Fruit fly (Drosophila melanogaster) whole organism, embryonic: ENCODE results near the gene CG5509.
A peak's percentile ranks its signal among the peaks of the same experiment; 100 is the strongest.

Source experiments
- Adf1 ChIP-seq: fragments of 200-800 bp; sonication (Bioruptor generic); IDR thresholded peaks from 2 replicates; pipeline ENCODE4 v1.3.6; 2022; ENCODE audit warnings: missing biosample characterization, missing genetic modification characterization
- BEAF-32 ChIP-seq: fragments of 200-800 bp; sonication (Bioruptor generic); optimal IDR thresholded peaks from 3 replicates; lab custom pipeline; 2017; ENCODE audit warnings: missing biosample characterization, missing genetic modification characterization, mild to moderate bottlenecking, moderate library complexity, missing genetic modification reagents
- Bteb2 ChIP-seq: fragments of 200-800 bp; sonication (Bioruptor generic); optimal IDR thresholded peaks from 2 replicates; lab custom pipeline; 2016; ENCODE audit warnings: missing biosample characterization, missing genetic modification characterization
- CG10431 ChIP-seq: fragments of 200-800 bp; sonication (Bioruptor generic); optimal IDR thresholded peaks from 3 replicates; lab custom pipeline; 2018; ENCODE audit warnings: missing biosample characterization, mild to moderate bottlenecking, missing genetic modification characterization
- CG12299 ChIP-seq: fragments of 200-800 bp; sonication (Bioruptor generic); optimal IDR thresholded peaks from 2 replicates; lab custom pipeline; 2018; ENCODE audit warnings: missing biosample characterization, mild to moderate bottlenecking, missing genetic modification characterization
- CG15073 ChIP-seq: fragments of 200-800 bp; sonication (Bioruptor generic); optimal IDR thresholded peaks from 2 replicates; lab custom pipeline; 2016; ENCODE audit warnings: missing biosample characterization, missing genetic modification characterization
- CG1529 ChIP-seq: fragments of 200-800 bp; sonication (Bioruptor generic); optimal IDR thresholded peaks from 3 replicates; lab custom pipeline; 2018; ENCODE audit warnings: missing biosample characterization, missing genetic modification characterization
- CG17568 ChIP-seq: fragments of 200-800 bp; sonication (Bioruptor generic); optimal IDR thresholded peaks from 2 replicates; lab custom pipeline; 2018; ENCODE audit warnings: missing biosample characterization, mild to moderate bottlenecking, missing genetic modification characterization, moderate library complexity
- CG18619 ChIP-seq: fragments of 200-800 bp; sonication (Bioruptor generic); optimal IDR thresholded peaks from 3 replicates; lab custom pipeline; 2017; ENCODE audit warnings: missing biosample characterization, mild to moderate bottlenecking, missing genetic modification characterization
- CG2116 ChIP-seq: fragments of 200-800 bp; sonication (Bioruptor generic); optimal IDR thresholded peaks from 3 replicates; lab custom pipeline; 2018; ENCODE audit warnings: missing biosample characterization, mild to moderate bottlenecking, missing genetic modification characterization
- CG2120 ChIP-seq: fragments of 200-800 bp; sonication (Bioruptor generic); optimal IDR thresholded peaks from 3 replicates; lab custom pipeline; 2016; ENCODE audit warnings: missing biosample characterization, missing genetic modification characterization
- CG3838 ChIP-seq: fragments of 200-800 bp; sonication (Bioruptor generic); optimal IDR thresholded peaks from 3 replicates; lab custom pipeline; 2016; ENCODE audit warnings: missing biosample characterization, missing genetic modification characterization
- CG6854 ChIP-seq: fragments of 200-800 bp; sonication (Bioruptor generic); optimal IDR thresholded peaks from 3 replicates; lab custom pipeline; 2017; ENCODE audit warnings: missing biosample characterization, mild to moderate bottlenecking, missing genetic modification characterization
- CG7372 ChIP-seq: fragments of 200-800 bp; sonication (Bioruptor generic); IDR thresholded peaks from 2 replicates; pipeline ENCODE4 v1.3.6; 2022; ENCODE audit warnings: missing biosample characterization, missing genetic modification characterization
- CG7928 ChIP-seq: fragments of 200-800 bp; sonication (Bioruptor generic); optimal IDR thresholded peaks from 2 replicates; lab custom pipeline; 2017; ENCODE audit warnings: missing biosample characterization, mild to moderate bottlenecking, missing genetic modification characterization
- CoRest ChIP-seq: fragments of 200-800 bp; sonication (Bioruptor generic); optimal IDR thresholded peaks from 3 replicates; lab custom pipeline; 2018; ENCODE audit warnings: missing biosample characterization, mild to moderate bottlenecking, missing genetic modification characterization, moderate library complexity
- CrebB ChIP-seq: fragments of 200-800 bp; sonication (Bioruptor generic); optimal IDR thresholded peaks from 3 replicates; lab custom pipeline; 2018; ENCODE audit warnings: missing biosample characterization, mild to moderate bottlenecking, missing genetic modification characterization
- Dad ChIP-seq: fragments of 200-800 bp; sonication (Bioruptor generic); optimal IDR thresholded peaks from 3 replicates; lab custom pipeline; 2016; ENCODE audit warnings: missing biosample characterization, missing genetic modification characterization
- Dek ChIP-seq: fragments of 200-800 bp; sonication (Bioruptor generic); optimal IDR thresholded peaks from 3 replicates; lab custom pipeline; 2019; ENCODE audit warnings: missing biosample characterization, mild to moderate bottlenecking, missing genetic modification characterization, moderate library complexity
- Dfd ChIP-seq, 2 experiments: fragments of >200 bp; optimal IDR thresholded peaks; 2 replicates each; lab custom pipeline; 2017; ENCODE audit warnings: missing biosample characterization in 2 of 2, missing genetic modification characterization in 2 of 2
- Dp ChIP-seq: fragments of 200-800 bp; sonication (Bioruptor generic); optimal IDR thresholded peaks from 2 replicates; lab custom pipeline; 2018; ENCODE audit warnings: missing biosample characterization, mild to moderate bottlenecking, missing genetic modification characterization, moderate library complexity
- Hand ChIP-seq: fragments of 200-800 bp; sonication (Bioruptor generic); optimal IDR thresholded peaks from 2 replicates; lab custom pipeline; 2017; ENCODE audit warnings: mild to moderate bottlenecking, missing biosample characterization, missing genetic modification reagents, missing genetic modification characterization
- HmgZ ChIP-seq: fragments of 200-800 bp; sonication (Bioruptor generic); optimal IDR thresholded peaks from 2 replicates; lab custom pipeline; 2018; ENCODE audit warnings: missing biosample characterization, mild to moderate bottlenecking, missing genetic modification characterization
- MTF-1 ChIP-seq: fragments of 200-800 bp; sonication (Bioruptor generic); optimal IDR thresholded peaks from 2 replicates; lab custom pipeline; 2018; ENCODE audit warnings: missing biosample characterization, mild to moderate bottlenecking, missing genetic modification characterization, borderline replicate concordance
- Mad ChIP-seq: fragments of 200-800 bp; sonication (Bioruptor generic); optimal IDR thresholded peaks from 2 replicates; lab custom pipeline; 2016; ENCODE audit warnings: missing biosample characterization, missing genetic modification characterization
- Med ChIP-seq: fragments of 200-800 bp; sonication (Bioruptor generic); peaks from one replicate; lab custom pipeline; 2016; ENCODE audit warnings: missing biosample characterization, missing genetic modification characterization, mild to moderate bottlenecking, inconsistent platforms, moderate library complexity
- Nf-YC ChIP-seq: fragments of 200-800 bp; optimal IDR thresholded peaks from 3 replicates; lab custom pipeline; 2019; ENCODE audit warnings: missing biosample characterization, mild to moderate bottlenecking, missing genetic modification characterization, moderate library complexity
- Rfx ChIP-seq: fragments of 200-800 bp; sonication (Bioruptor generic); IDR thresholded peaks from 2 replicates; pipeline ENCODE4 v1.3.6; 2022; ENCODE audit warnings: missing biosample characterization, missing genetic modification characterization
- Sin3A ChIP-seq: fragments of >200 bp; optimal IDR thresholded peaks from 2 replicates; lab custom pipeline; 2018
- Sox100B ChIP-seq: fragments of 200-800 bp; sonication (Bioruptor generic); optimal IDR thresholded peaks from 3 replicates; lab custom pipeline; 2018; ENCODE audit warnings: missing biosample characterization, mild to moderate bottlenecking, missing genetic modification characterization
- Sry-β ChIP-seq: fragments of 200-800 bp; sonication (Bioruptor generic); optimal IDR thresholded peaks from 2 replicates; lab custom pipeline; 2018; ENCODE audit warnings: missing biosample characterization, mild to moderate bottlenecking, missing genetic modification characterization, moderate library complexity
- Vsx1 ChIP-seq: fragments of 200-800 bp; sonication (Bioruptor generic); optimal IDR thresholded peaks from 2 replicates; lab custom pipeline; 2017; ENCODE audit warnings: missing biosample characterization, mild to moderate bottlenecking, missing genetic modification characterization, missing genetic modification reagents
- amos ChIP-seq: fragments of 200-800 bp; sonication (Bioruptor generic); IDR thresholded peaks from 2 replicates; pipeline ENCODE4 v1.3.6; 2022; ENCODE audit warnings: missing biosample characterization, missing genetic modification characterization; ENCODE audit not compliant: partially characterized antibody
- chif ChIP-seq, 2 experiments: fragments of 200-800 bp; sonication (Bioruptor generic); optimal IDR thresholded peaks; 3 replicates each; lab custom pipeline; 2016; ENCODE audit warnings: missing biosample characterization in 2 of 2, missing genetic modification characterization in 2 of 2
- chinmo ChIP-seq: fragments of 200-800 bp; sonication (Bioruptor generic); IDR thresholded peaks from 4 replicates; pipeline ENCODE4 v1.3.6; 2022; ENCODE audit warnings: missing biosample characterization, missing genetic modification characterization; ENCODE audit not compliant: partially characterized antibody
- croc ChIP-seq: fragments of 200-800 bp; sonication (Bioruptor generic); conservative IDR thresholded peaks from 3 replicates; pipeline ENCODE4 v1.3.6; 2022; ENCODE audit warnings: missing biosample characterization, missing genetic modification characterization
- fru ChIP-seq: fragments of >200 bp; optimal IDR thresholded peaks from 2 replicates; lab custom pipeline; 2017
- jigr1 ChIP-seq: fragments of 200-800 bp; sonication (Bioruptor generic); IDR thresholded peaks from 3 replicates; pipeline ENCODE4 v1.3.6; 2022; ENCODE audit warnings: missing biosample characterization, missing genetic modification characterization
- kah ChIP-seq: fragments of 200-800 bp; sonication (Bioruptor generic); optimal IDR thresholded peaks from 2 replicates; lab custom pipeline; 2018; ENCODE audit warnings: missing biosample characterization, mild to moderate bottlenecking, missing genetic modification characterization
- klu ChIP-seq: fragments of 200-800 bp; sonication (Bioruptor generic); IDR thresholded peaks from 2 replicates; pipeline ENCODE4 v1.3.6; 2022; ENCODE audit warnings: missing biosample characterization, missing genetic modification characterization
- knrl ChIP-seq: fragments of 200-800 bp; sonication (Bioruptor generic); IDR thresholded peaks from 3 replicates; pipeline ENCODE4 v1.3.6; 2022; ENCODE audit warnings: missing biosample characterization, missing genetic modification characterization; ENCODE audit not compliant: partially characterized antibody
- lmd ChIP-seq: fragments of 200-800 bp; sonication (Bioruptor generic); IDR thresholded peaks from 2 replicates; pipeline ENCODE4 v1.3.6; 2022; ENCODE audit warnings: missing biosample characterization, missing genetic modification characterization
- nmo ChIP-seq: fragments of 200-800 bp; sonication (Bioruptor generic); optimal IDR thresholded peaks from 2 replicates; lab custom pipeline; 2018; ENCODE audit warnings: missing biosample characterization, mild to moderate bottlenecking, missing genetic modification characterization, moderate library complexity
- p53 ChIP-seq: fragments of 200-800 bp; sonication (Bioruptor generic); optimal IDR thresholded peaks from 2 replicates; lab custom pipeline; 2016; ENCODE audit warnings: missing biosample characterization, missing genetic modification characterization
- peb ChIP-seq: fragments of 200-800 bp; sonication (Bioruptor generic); IDR thresholded peaks from 2 replicates; pipeline ENCODE4 v1.3.6; 2022; ENCODE audit warnings: missing biosample characterization, missing genetic modification characterization
- psq ChIP-seq: fragments of 200-800 bp; sonication (Bioruptor generic); optimal IDR thresholded peaks from 2 replicates; lab custom pipeline; 2017; ENCODE audit warnings: missing biosample characterization, missing genetic modification characterization
- repo ChIP-seq: fragments of 200-800 bp; sonication (Bioruptor generic); optimal IDR thresholded peaks from 2 replicates; lab custom pipeline; 2016; ENCODE audit warnings: missing biosample characterization, missing genetic modification characterization
- slbo ChIP-seq: fragments of 200-800 bp; sonication (Bioruptor generic); IDR thresholded peaks from 2 replicates; pipeline ENCODE4 v1.3.6; 2022; ENCODE audit warnings: missing biosample characterization, missing genetic modification characterization
- sna ChIP-seq: fragments of 200-800 bp; sonication (Bioruptor generic); IDR thresholded peaks from 2 replicates; pipeline ENCODE4 v1.3.6; 2022; ENCODE audit warnings: missing biosample characterization, missing genetic modification characterization; ENCODE audit not compliant: partially characterized antibody
- twi ChIP-seq: fragments of 200-800 bp; optimal IDR thresholded peaks from 2 replicates; lab custom pipeline; 2019; ENCODE audit warnings: missing biosample characterization, mild to moderate bottlenecking, missing genetic modification characterization, moderate library complexity
- usp ChIP-seq: fragments of >200 bp; optimal IDR thresholded peaks from 2 replicates; lab custom pipeline; 2017; ENCODE audit warnings: missing biosample characterization, missing genetic modification characterization

The CG5509 gene

DNA sequence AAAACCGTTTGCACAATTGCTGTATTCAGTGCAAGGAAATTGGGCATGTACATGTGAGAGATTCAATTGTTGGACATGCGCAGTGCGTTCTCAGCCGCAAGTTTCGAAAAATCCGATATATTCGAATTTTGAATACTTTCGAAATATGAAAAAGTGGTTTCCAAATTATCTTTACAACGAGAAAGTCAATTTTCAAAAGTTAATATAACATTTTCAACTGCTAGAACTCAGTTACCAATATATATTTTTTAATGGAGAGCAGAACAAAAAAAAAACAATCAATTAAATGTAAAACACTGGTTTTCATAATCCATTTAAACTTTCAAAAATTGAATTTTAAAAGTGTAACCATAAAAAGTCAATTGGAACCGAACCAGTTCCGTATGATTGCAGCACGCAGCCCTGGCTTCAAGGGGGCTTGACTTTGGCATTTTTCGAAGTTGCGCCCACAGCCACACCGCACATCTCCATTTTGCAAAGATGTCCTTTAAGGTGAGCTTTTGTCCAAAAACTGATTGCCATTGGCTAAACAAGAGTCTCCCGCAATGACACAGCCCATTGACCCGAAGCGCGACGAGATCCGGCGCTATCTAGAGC is 29.8 kb upstream of the CG5509 start, which contains the start of the genes Scgbeta and CG17202 (continued):
- TF ChIP-seq psq (GFP tag; lab: Kevin White, UChicago) (no peak), jigr1 (no peak), Sox100B (GFP tag; lab: Kevin White, UChicago) (no peak), Dfd (GFP tag; optimal IDR thresholded peaks at IDR 0.05; lab: Kevin White, UChicago) (no peak), MTF-1 (GFP tag; lab: Kevin White, UChicago) (no peak), chinmo (no peak), chif (GFP tag; optimal IDR thresholded peaks at IDR 0.05; lab: Kevin White, UChicago) (peak in 1 of 2 experiments; percentile 8), p53 (GFP tag; lab: Kevin White, UChicago) (no peak), CG7928 (GFP tag; lab: Kevin White, UChicago) (peak; percentile 96), Bteb2 (GFP tag; lab: Kevin White, UChicago) (peak; percentile 7), repo (GFP tag; lab: Kevin White, UChicago) (no peak), lmd (GFP tag; lab: Robert Waterston, UW) (no peak), fru (no peak), CG7372 (GFP tag; lab: Robert Waterston, UW) (no peak), Mad (GFP tag; lab: Kevin White, UChicago) (no peak), Hand (GFP tag; lab: Kevin White, UChicago) (no peak), CG15073 (GFP tag; lab: Kevin White, UChicago) (no peak), amos (peak; percentile 55; the same call in 1 of the 2 replicates), Nf-YC (tag; lab: Kevin White, UChicago) (no peak), kah (GFP tag; lab: Kevin White, UChicago) (no peak), BEAF-32 (GFP tag; lab: Kevin White, UChicago) (peak; percentile 37), peb (GFP tag; lab: Robert Waterston, UW) (no peak), CoRest (peak; percentile 54), Sry-β (GFP tag; lab: Kevin White, UChicago) (no peak), CG1529 (no peak), Adf1 (GFP tag; lab: Robert Waterston, UW) (no peak), Med (GFP tag; lab: Kevin White, UChicago) (peak; percentile 69), twi (no peak), CG6854 (GFP tag; lab: Kevin White, UChicago) (no peak), HmgZ (tag; lab: Kevin White, UChicago) (peak; percentile 62), sna (GFP tag; lab: Robert Waterston, UW) (no peak), croc (GFP tag; lab: Robert Waterston, UW) (no peak), CrebB (no peak), Vsx1 (no peak), klu (GFP tag; lab: Robert Waterston, UW) (no peak), CG12299 (no peak), slbo (GFP tag; lab: Robert Waterston, UW) (no peak), knrl (peak; percentile 49; the same call in 1 of the 3 replicates), Sin3A (lab: Kevin White, UChicago) (peak; percentile 59), Dp (GFP tag; lab: Kevin White, UChicago) (peak; percentile 66), usp (GFP tag; lab: Kevin White, UChicago) (no peak), Dek (tag; lab: Kevin White, UChicago) (peak; percentile 32), CG10431 (GFP tag; lab: Kevin White, UChicago) (no peak), CG2116 (peak; percentile 7), CG17568 (GFP tag; lab: Kevin White, UChicago) (no peak), Rfx (GFP tag; lab: Robert Waterston, UW) (0 out of 2 replicates have a peak, but pooled peaks have one; percentile 40), CG18619 (GFP tag; lab: Kevin White, UChicago) (peak; percentile 20), CG3838 (GFP tag; lab: Kevin White, UChicago) (no peak), Dad (GFP tag; lab: Kevin White, UChicago) (no peak), CG2120 (GFP tag; lab: Kevin White, UChicago) (peak; percentile 59), nmo (peak; percentile 39)
